Fruit fly (Drosophila melanogaster): Measurements from ENCODE around the gene yip2.
A peak's percentile ranks its signal among the peaks of the same experiment; 100 is the strongest.

yip2 gene

DNA sequence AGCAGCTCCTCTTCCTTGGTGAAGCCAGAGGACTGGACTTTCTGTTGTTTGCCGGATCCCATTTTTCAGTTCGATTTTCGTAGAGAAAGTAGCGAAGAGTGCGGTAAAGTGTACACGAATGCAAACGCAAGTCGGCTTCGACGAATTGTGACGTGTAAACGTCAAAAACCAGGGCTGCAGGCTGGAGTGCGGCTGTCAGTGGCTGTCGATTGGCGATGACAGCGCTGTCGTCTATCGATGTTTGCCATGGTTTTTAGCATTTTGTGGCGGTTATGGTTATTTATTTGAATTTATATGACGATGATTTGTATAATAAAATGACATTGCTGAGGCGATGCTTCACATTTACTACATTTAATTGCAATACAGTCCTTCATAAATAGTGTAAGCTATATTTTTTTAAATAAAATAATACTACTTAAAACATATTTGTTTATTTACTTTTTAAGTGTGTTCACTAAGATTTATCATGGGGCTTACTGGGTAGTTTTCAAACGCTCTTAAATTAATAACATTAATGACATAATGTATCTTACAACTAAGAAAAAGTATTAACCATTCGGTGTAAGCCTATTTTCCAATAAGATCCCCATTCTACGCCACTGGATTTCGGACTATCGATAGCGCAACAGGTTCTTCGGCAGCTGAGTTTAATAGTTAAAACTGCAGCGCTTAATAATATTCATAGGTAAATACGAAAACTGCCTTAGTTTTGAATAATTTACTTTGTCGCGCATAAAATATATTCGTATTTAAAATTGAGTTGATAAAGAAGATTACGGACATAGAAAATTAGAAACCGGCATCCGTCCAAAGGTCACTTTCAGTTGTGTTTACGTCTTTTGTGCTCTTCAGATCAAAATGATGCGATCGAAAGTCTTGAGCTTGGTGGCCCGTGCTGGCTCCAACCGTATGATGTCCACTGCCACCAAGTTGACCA is 3.2 kb downstream of the yip2 start, which contains the start of the genes CG5885 and CG4598:
TSS of gene CG5885 (minus strand) at position 311 of the 940 bp plus-strand sequence.
TSS of gene CG4598 (plus strand) at position 599 of the 940 bp plus-strand sequence.
- peak; percentile 55 for TF ChIP-seq CG15710 (tag; optimal IDR thresholded peaks at IDR 0.05)
- TF ChIP-seq CG4496 (GFP tag; IDR thresholded peaks at IDR 0.05) = peak; percentile 39
- peak; percentile 43; the same call in 1 of the 3 replicates for TF ChIP-seq fd96Ca (GFP tag; IDR thresholded peaks at IDR 0.05)
- peak; percentile 44 for TF ChIP-seq Snoo (tag; optimal IDR thresholded peaks at IDR 0.05)
- peak; percentile 63 for TF ChIP-seq CG8301 (tag; optimal IDR thresholded peaks at IDR 0.05)
- TF ChIP-seq CG9948 (tag; optimal IDR thresholded peaks at IDR 0.05) = peak; percentile 58
- peak; percentile 81 for TF ChIP-seq gl (tag; optimal IDR thresholded peaks at IDR 0.05)
- TF ChIP-seq CG12605 (GFP tag; IDR thresholded peaks at IDR 0.05) = peak; percentile 80
- TF ChIP-seq EcR (GFP tag; optimal IDR thresholded peaks at IDR 0.05) = peak; percentile 10
- TF ChIP-seq CG10348 (GFP tag; IDR thresholded peaks at IDR 0.05) = no peak
- peak; percentile 76 for TF ChIP-seq CG32121 (GFP tag; IDR thresholded peaks at IDR 0.05)
- no peak for TF ChIP-seq rn (GFP tag; IDR thresholded peaks at IDR 0.05)
- TF ChIP-seq CG8159 (tag; optimal IDR thresholded peaks at IDR 0.05) = peak; percentile 63
- TF ChIP-seq Pif1A (GFP tag; optimal IDR thresholded peaks at IDR 0.05) = peak; percentile 82
- peak; percentile 78 for TF ChIP-seq CG14655 (GFP tag; optimal IDR thresholded peaks at IDR 0.05)
- TF ChIP-seq Ets98B (GFP tag; IDR thresholded peaks at IDR 0.05) = peak; percentile 78
- TF ChIP-seq CG13204 (GFP tag; optimal IDR thresholded peaks at IDR 0.05) = peak; percentile 42
- TF ChIP-seq CG34367 (tag; optimal IDR thresholded peaks at IDR 0.05) = peak; percentile 2
- TF ChIP-seq CG17806 (tag; optimal IDR thresholded peaks at IDR 0.05) = peak; percentile 42
- TF ChIP-seq D1 (tag; optimal IDR thresholded peaks at IDR 0.05) = no peak
- peak; percentile 69 for TF ChIP-seq Pif1B (GFP tag; optimal IDR thresholded peaks at IDR 0.05)

- no peak for TF ChIP-seq CG4496 (GFP tag; IDR thresholded peaks at IDR 0.05)
- no peak for TF ChIP-seq Pif1B (GFP tag; optimal IDR thresholded peaks at IDR 0.05)
- TF ChIP-seq CG8159 (tag; optimal IDR thresholded peaks at IDR 0.05) = no peak
- TF ChIP-seq fd96Ca (GFP tag; IDR thresholded peaks at IDR 0.05) = no peak
- TF ChIP-seq CG15710 (tag; optimal IDR thresholded peaks at IDR 0.05) = no peak
- no peak for TF ChIP-seq EcR (GFP tag; optimal IDR thresholded peaks at IDR 0.05)
- no peak for TF ChIP-seq CG32121 (GFP tag; IDR thresholded peaks at IDR 0.05)
- no peak for TF ChIP-seq CG14655 (GFP tag; optimal IDR thresholded peaks at IDR 0.05)
- TF ChIP-seq Ets98B (GFP tag; IDR thresholded peaks at IDR 0.05) = no peak
Observed at dm6 chr2L:9919218-9919617, 4.2 kb downstream of the yip2 start.

DNA sequence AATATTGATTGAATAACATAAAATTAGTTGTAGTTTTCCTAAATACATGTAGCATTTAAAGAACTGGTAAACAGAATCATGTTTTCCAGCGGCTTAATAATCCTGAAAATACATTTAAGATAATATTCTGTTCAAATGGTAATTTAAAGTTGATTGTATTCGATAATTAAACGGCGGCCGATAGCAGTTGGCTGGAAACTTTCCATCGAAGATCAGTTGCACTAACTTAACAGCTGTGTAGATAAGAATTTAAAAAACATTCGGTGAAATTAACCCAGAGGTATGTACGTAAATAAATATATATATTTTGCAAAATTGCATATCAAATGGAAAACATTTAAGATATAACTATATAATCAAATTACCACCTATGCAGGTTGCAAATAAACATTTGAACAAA is 4.9 kb downstream of the yip2 start, which contains the start of gene CG4594:
TSS of gene CG4594 (plus strand) at position 212 of the 400 bp plus-strand sequence.
- TF ChIP-seq CG13204 (GFP tag; optimal IDR thresholded peaks at IDR 0.05) (no peak), CG4496 (GFP tag; IDR thresholded peaks at IDR 0.05) (no peak), CG8301 (tag; optimal IDR thresholded peaks at IDR 0.05) (no peak), CG32121 (GFP tag; IDR thresholded peaks at IDR 0.05) (no peak), Snoo (tag; optimal IDR thresholded peaks at IDR 0.05) (no peak), D1 (tag; optimal IDR thresholded peaks at IDR 0.05) (no peak), CG12605 (GFP tag; IDR thresholded peaks at IDR 0.05) (no peak), CG15710 (tag; optimal IDR thresholded peaks at IDR 0.05) (no peak), CG17806 (tag; optimal IDR thresholded peaks at IDR 0.05) (no peak), CG10348 (GFP tag; IDR thresholded peaks at IDR 0.05) (no peak), CG34367 (tag; optimal IDR thresholded peaks at IDR 0.05) (no peak), CG8159 (tag; optimal IDR thresholded peaks at IDR 0.05) (no peak), Pif1B (GFP tag; optimal IDR thresholded peaks at IDR 0.05) (no peak), Ets98B (GFP tag; IDR thresholded peaks at IDR 0.05) (no peak), Pif1A (GFP tag; optimal IDR thresholded peaks at IDR 0.05) (no peak), gl (tag; optimal IDR thresholded peaks at IDR 0.05) (no peak), CG9948 (tag; optimal IDR thresholded peaks at IDR 0.05) (no peak), fd96Ca (GFP tag; IDR thresholded peaks at IDR 0.05) (no peak)

DNA sequence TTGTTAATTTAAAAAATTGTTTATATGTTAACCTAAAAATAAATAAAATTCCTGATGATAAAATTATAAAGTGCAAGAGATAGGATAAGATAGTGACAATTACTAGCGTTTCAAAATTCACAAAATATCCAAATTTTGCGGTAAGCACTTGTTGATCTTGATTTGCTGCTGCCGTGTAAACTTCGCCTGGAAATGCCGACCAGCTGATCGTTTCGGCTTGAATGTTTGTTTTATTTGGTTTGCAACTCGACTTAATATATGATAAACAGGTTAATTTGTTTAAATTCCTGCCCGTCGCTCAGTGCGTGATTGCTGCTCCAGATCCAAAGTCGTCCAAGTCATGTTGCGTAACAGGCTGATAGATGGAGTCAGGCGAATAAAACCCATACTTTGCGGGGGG is 6.3 kb downstream of the yip2 start, which contains the start of gene CG4592:
TSS of gene CG4592 (plus strand) at position 233 of the 400 bp plus-strand sequence.
- no peak for TF ChIP-seq CG17806 (tag; optimal IDR thresholded peaks at IDR 0.05)
- peak; percentile 2 for TF ChIP-seq D1 (tag; optimal IDR thresholded peaks at IDR 0.05)
- TF ChIP-seq fd96Ca (GFP tag; IDR thresholded peaks at IDR 0.05) = peak; percentile 82; the same call in 2 of the 3 replicates
- TF ChIP-seq CG12605 (GFP tag; IDR thresholded peaks at IDR 0.05) = peak; percentile 66
- peak; percentile 68 for TF ChIP-seq CG34367 (tag; optimal IDR thresholded peaks at IDR 0.05)
- TF ChIP-seq CG4496 (GFP tag; IDR thresholded peaks at IDR 0.05) = peak; percentile 87
- TF ChIP-seq CG8301 (tag; optimal IDR thresholded peaks at IDR 0.05) = no peak
- TF ChIP-seq CG14655 (GFP tag; optimal IDR thresholded peaks at IDR 0.05) = no peak
- TF ChIP-seq CG32121 (GFP tag; IDR thresholded peaks at IDR 0.05) = peak; percentile 82
- TF ChIP-seq CG10348 (GFP tag; IDR thresholded peaks at IDR 0.05) = no peak
- TF ChIP-seq Pif1B (GFP tag; optimal IDR thresholded peaks at IDR 0.05) = peak; percentile 77
- peak; percentile 65 for TF ChIP-seq CG8159 (tag; optimal IDR thresholded peaks at IDR 0.05)
- TF ChIP-seq CG15710 (tag; optimal IDR thresholded peaks at IDR 0.05) = no peak
- no peak for TF ChIP-seq rn (GFP tag; IDR thresholded peaks at IDR 0.05)
- peak; percentile 36 for TF ChIP-seq gl (tag; optimal IDR thresholded peaks at IDR 0.05)
- no peak for TF ChIP-seq EcR (GFP tag; optimal IDR thresholded peaks at IDR 0.05)
- TF ChIP-seq Pif1A (GFP tag; optimal IDR thresholded peaks at IDR 0.05) = peak; percentile 81
- TF ChIP-seq Ets98B (GFP tag; IDR thresholded peaks at IDR 0.05) = peak; percentile 84
- no peak for TF ChIP-seq CG13204 (GFP tag; optimal IDR thresholded peaks at IDR 0.05)
- TF ChIP-seq Snoo (tag; optimal IDR thresholded peaks at IDR 0.05) = no peak
- TF ChIP-seq CG9948 (tag; optimal IDR thresholded peaks at IDR 0.05) = peak; percentile 54

DNA sequence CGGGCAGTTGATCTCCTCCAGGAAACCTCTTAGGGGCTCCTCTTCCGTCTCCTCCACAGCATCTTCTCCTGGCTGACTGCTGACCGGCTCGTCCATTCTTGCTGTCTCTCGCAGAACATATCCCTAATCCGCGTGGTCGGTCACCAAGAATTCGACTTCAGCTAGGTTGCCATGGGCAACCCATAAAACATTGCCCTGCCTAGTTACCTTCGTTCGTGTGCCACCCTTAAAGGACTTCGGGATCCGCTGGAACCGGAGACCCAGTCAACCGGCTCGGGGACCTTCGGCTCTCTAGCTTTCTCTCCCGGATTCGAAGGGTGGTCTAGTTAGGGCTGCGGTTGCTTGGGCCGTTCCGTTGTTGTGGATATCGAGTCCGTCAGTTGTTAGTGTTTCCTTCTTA is 9.7 kb downstream of the yip2 start, which contains the start of the genes TbCMF46 and CG42366:
TSS of gene TbCMF46 (minus strand) at position 101 of the 400 bp plus-strand sequence.
TSS of gene CG42366 (plus strand) at position 397 of the 400 bp plus-strand sequence.
- TF ChIP-seq CG4496 (GFP tag; IDR thresholded peaks at IDR 0.05) = no peak
- no peak for TF ChIP-seq CG9948 (tag; optimal IDR thresholded peaks at IDR 0.05)
- no peak for TF ChIP-seq rn (GFP tag; IDR thresholded peaks at IDR 0.05)
- TF ChIP-seq CG17806 (tag; optimal IDR thresholded peaks at IDR 0.05) = no peak
- no peak for TF ChIP-seq CG10348 (GFP tag; IDR thresholded peaks at IDR 0.05)
- no peak for TF ChIP-seq CG13204 (GFP tag; optimal IDR thresholded peaks at IDR 0.05)
- TF ChIP-seq gl (tag; optimal IDR thresholded peaks at IDR 0.05) = no peak
- no peak for TF ChIP-seq D1 (tag; optimal IDR thresholded peaks at IDR 0.05)
- no peak for TF ChIP-seq Pif1B (GFP tag; optimal IDR thresholded peaks at IDR 0.05)
- no peak for TF ChIP-seq EcR (GFP tag; optimal IDR thresholded peaks at IDR 0.05)
- TF ChIP-seq CG12605 (GFP tag; IDR thresholded peaks at IDR 0.05) = no peak
- TF ChIP-seq Ets98B (GFP tag; IDR thresholded peaks at IDR 0.05) = no peak
- TF ChIP-seq Pif1A (GFP tag; optimal IDR thresholded peaks at IDR 0.05) = no peak
- TF ChIP-seq CG8301 (tag; optimal IDR thresholded peaks at IDR 0.05) = no peak
- TF ChIP-seq CG15710 (tag; optimal IDR thresholded peaks at IDR 0.05) = no peak
- no peak for TF ChIP-seq CG32121 (GFP tag; IDR thresholded peaks at IDR 0.05)
